Fruit fly (Drosophila melanogaster) whole organism, wandering third instar larva: ENCODE data around the gene Oatp26F.

Source experiments
- HLH106 ChIP-seq: fragments of 200-800 bp; optimal IDR thresholded peaks from 3 replicates; lab custom pipeline; 2019; ENCODE audit warnings: missing biosample characterization, mild to moderate bottlenecking, missing genetic modification characterization, moderate library complexity
- Jra ChIP-seq: sonication (Bioruptor generic); optimal IDR thresholded peaks from 2 replicates; lab custom pipeline; 2016; ENCODE audit warnings: missing biosample characterization, missing genetic modification characterization
- Myc ChIP-seq: fragments of >200 bp; optimal IDR thresholded peaks from 2 replicates; lab custom pipeline; 2017
- OdsH ChIP-seq: fragments of 200-800 bp; sonication (Bioruptor generic); optimal IDR thresholded peaks from 2 replicates; lab custom pipeline; 2016; ENCODE audit warnings: missing biosample characterization, mild to moderate bottlenecking, missing genetic modification characterization
- br ChIP-seq: fragments of 200-800 bp; sonication (Bioruptor generic); optimal IDR thresholded peaks from 2 replicates; lab custom pipeline; 2016; ENCODE audit warnings: missing biosample characterization, missing genetic modification characterization
- brk ChIP-seq: fragments of 200-800 bp; sonication (Bioruptor generic); optimal IDR thresholded peaks from 2 replicates; lab custom pipeline; 2016; ENCODE audit warnings: missing biosample characterization, mild to moderate bottlenecking, missing genetic modification characterization
- dl ChIP-seq, 2 experiments: fragments of 175-275, 200-275 bp in 1 of 2; fragments of 200-275 bp in 1 of 2; sonication (Bioruptor generic); optimal IDR thresholded peaks; lab custom pipeline; 2018; ENCODE audit warnings: mild to moderate bottlenecking in 2 of 2, missing biosample characterization in 2 of 2, missing genetic modification characterization in 2 of 2, moderate library complexity in 2 of 2; ENCODE audit not compliant: partially characterized antibody in 2 of 2, insufficient read depth in 1 of 2
- dmrt93B ChIP-seq: fragments of 200-800 bp; sonication (Bioruptor generic); optimal IDR thresholded peaks from 2 replicates; lab custom pipeline; 2018; ENCODE audit warnings: missing biosample characterization, mild to moderate bottlenecking, missing genetic modification characterization
- fru ChIP-seq: fragments of 200-800 bp; sonication (Bioruptor generic); optimal IDR thresholded peaks from 3 replicates; lab custom pipeline; 2016; ENCODE audit warnings: missing biosample characterization, mild to moderate bottlenecking, missing genetic modification characterization
- h ChIP-seq: fragments of 200-800 bp; sonication (Bioruptor generic); optimal IDR thresholded peaks from 3 replicates; lab custom pipeline; 2016; ENCODE audit warnings: missing biosample characterization, mild to moderate bottlenecking, missing genetic modification characterization
- pan ChIP-seq: fragments of >200 bp; optimal IDR thresholded peaks from 2 replicates; lab custom pipeline; 2017
- psq ChIP-seq: fragments of 200-800 bp; sonication (Bioruptor generic); optimal IDR thresholded peaks from 3 replicates; lab custom pipeline; 2017; ENCODE audit warnings: missing biosample characterization, mild to moderate bottlenecking, missing genetic modification characterization, moderate library complexity
- woc ChIP-seq: sonication (Bioruptor generic); optimal IDR thresholded peaks from 2 replicates; lab custom pipeline; 2016; ENCODE audit warnings: missing biosample characterization, mild to moderate bottlenecking, missing genetic modification characterization

dm6 chr2L:6621600-6621999 lies 10.6 kb downstream of the Oatp26F start, which contains the start of gene DIP-iota:
- TF ChIP-seq Myc (lab: Kevin White, UChicago) = no peak
- no peak for TF ChIP-seq woc
- TF ChIP-seq Jra (GFP tag; lab: Kevin White, UChicago) = no peak
- no peak for TF ChIP-seq dl (GFP tag; optimal IDR thresholded peaks at IDR 0.05; lab: Kevin White, UChicago; ENCODE audit: insufficient read depth in 1 of 2, partially characterized antibody in 2 of 2)
- no peak for TF ChIP-seq pan (lab: Kevin White, UChicago)
- no peak for TF ChIP-seq dmrt93B (GFP tag; lab: Kevin White, UChicago)
- TF ChIP-seq h (GFP tag; lab: Kevin White, UChicago) = no peak
- no peak for TF ChIP-seq br (GFP tag; lab: Kevin White, UChicago)
- TF ChIP-seq fru (GFP tag; lab: Kevin White, UChicago) = no peak
- TF ChIP-seq OdsH (GFP tag; lab: Kevin White, UChicago) = no peak
- TF ChIP-seq psq (GFP tag; lab: Kevin White, UChicago) = no peak
- no peak for TF ChIP-seq brk (GFP tag; lab: Kevin White, UChicago)
- TF ChIP-seq HLH106 = no peak
